Worm (Caenorhabditis elegans): ENCODE data around the gene malt-1.
A peak's percentile ranks its signal among the peaks of the same experiment; 100 is the strongest.

- TF ChIP-seq unc-39 (tag; optimal IDR thresholded peaks at IDR 0.05) = no peak
- no peak for TF ChIP-seq hif-1 (tag; optimal IDR thresholded peaks at IDR 0.05)
- no peak for TF ChIP-seq lin-29 (GFP tag; IDR thresholded peaks at IDR 0.05)
- no peak for TF ChIP-seq ZK546.5 (tag; optimal IDR thresholded peaks at IDR 0.05)
- TF ChIP-seq nhr-25 (tag; optimal IDR thresholded peaks at IDR 0.05; ENCODE audit: borderline replicate concordance, insufficient read depth) = no peak
- peak; percentile 29 for TF ChIP-seq rbr-2 (tag; optimal IDR thresholded peaks at IDR 0.05)
- TF ChIP-seq unc-62 (GFP tag; optimal IDR thresholded peaks at IDR 0.05 in 1 of 2) = peak in 1 of 2 experiments; percentile 63
- TF ChIP-seq unc-62 (tag; optimal IDR thresholded peaks at IDR 0.05) = no peak
- TF ChIP-seq nhr-11 (tag; optimal IDR thresholded peaks at IDR 0.05) = no peak
- no peak for TF ChIP-seq ceh-82 (tag; optimal IDR thresholded peaks at IDR 0.05)
- peak; percentile 91 for TF ChIP-seq ces-1 (GFP tag; optimal IDR thresholded peaks at IDR 0.05)
- TF ChIP-seq lin-15B (tag; optimal IDR thresholded peaks at IDR 0.05) = no peak
- TF ChIP-seq pha-4 (GFP tag; IDR thresholded peaks at IDR 0.05) = no peak
- no peak for TF ChIP-seq pha-4 (tag; optimal IDR thresholded peaks at IDR 0.05)
- no peak for TF ChIP-seq egl-27 (tag; optimal IDR thresholded peaks at IDR 0.05)
- TF ChIP-seq tag-97 (GFP tag; IDR thresholded peaks at IDR 0.05) = no peak
These were observed 43.6 kb upstream of the malt-1 start, which contains the start of gene unc-104 for ce11 chrII:6994677-6995076.

Measured in whole organism, L4 larva.